Worm (Caenorhabditis elegans): Measurements from ENCODE around the gene gmeb-3.

Gene gmeb-3

ce11 chrIII:3735509-3736255 lies 32.6 kb upstream of the gmeb-3 start:
- TF ChIP-seq ceh-88 (GFP tag; IDR thresholded peaks at IDR 0.05) (no peak), efl-1 (optimal IDR thresholded peaks at IDR 0.05) (peak; percentile 43 to 58), efl-1 (GFP tag; optimal IDR thresholded peaks at IDR 0.05 in 1 of 2) (peak in 1 of 2 experiments; percentile 75), sptf-1 (tag; optimal IDR thresholded peaks at IDR 0.05) (no peak), rnt-1 (tag; optimal IDR thresholded peaks at IDR 0.05) (peak; percentile 43), nhr-20 (tag; optimal IDR thresholded peaks at IDR 0.05) (peak; percentile 4), mep-1 (tag; optimal IDR thresholded peaks at IDR 0.05) (no peak), nhr-71 (tag; optimal IDR thresholded peaks at IDR 0.05) (peak; percentile 58), blmp-1 (tag; optimal IDR thresholded peaks at IDR 0.05) (peak; percentile 27), ceh-8 (GFP tag; optimal IDR thresholded peaks at IDR 0.05) (peak; percentile 11), nhr-19 (GFP tag; conservative IDR thresholded peaks at IDR 0.05) (peak; percentile 32), unc-98 (GFP tag; IDR thresholded peaks at IDR 0.05) (no peak), alr-1 (tag; optimal IDR thresholded peaks at IDR 0.05; ENCODE audit: borderline replicate concordance) (no peak), dpl-1 (GFP tag; optimal IDR thresholded peaks at IDR 0.05) (peak in 1 of 3 experiments; percentile 39), fkh-8 (tag; optimal IDR thresholded peaks at IDR 0.05) (peak; percentile 33), egl-27 (tag; optimal IDR thresholded peaks at IDR 0.05) (no peak), skn-1 (tag; optimal IDR thresholded peaks at IDR 0.05) (no peak), unc-130 (tag; optimal IDR thresholded peaks at IDR 0.05) (peak; percentile 1), hpl-2 (GFP tag; optimal IDR thresholded peaks at IDR 0.05) (no peak), xbp-1 (tag; optimal IDR thresholded peaks at IDR 0.05) (peak; percentile 18), snu-23 (GFP tag; optimal IDR thresholded peaks at IDR 0.05) (peak; percentile 35), ceh-63 (GFP tag; optimal IDR thresholded peaks at IDR 0.05) (no peak), nhr-85 (tag) (peak; percentile 55), nhr-90 (tag; optimal IDR thresholded peaks at IDR 0.05; ENCODE audit: poor library complexity) (no peak), lin-14 (GFP tag; optimal IDR thresholded peaks at IDR 0.05) (peak; percentile 76), ama-1 (optimal IDR thresholded peaks at IDR 0.05) (peak; percentile 74)

DNA sequence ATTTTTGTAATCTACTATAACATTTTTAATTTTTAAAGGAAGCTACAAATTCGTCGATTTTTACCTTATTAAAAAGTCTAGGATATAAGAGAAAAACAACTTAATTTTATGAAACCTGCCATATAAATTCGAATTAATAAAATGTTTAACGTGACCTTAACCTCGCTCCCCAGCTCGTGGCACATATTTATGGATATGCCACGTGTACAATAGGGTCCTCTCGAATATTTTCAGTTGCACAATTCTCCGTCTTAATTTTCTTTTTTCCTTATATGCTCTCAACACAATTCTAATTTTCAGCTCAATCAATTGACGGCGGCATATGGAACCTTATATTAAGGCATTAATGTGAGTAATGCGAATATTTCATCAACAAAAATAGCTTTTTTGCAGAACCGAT lies 32.0 kb upstream of the gmeb-3 start, which contains the start of gene F34D10.4:
TSS of gene F34D10.4 (plus strand) at position 301 of the 400 bp plus-strand sequence.
- TF ChIP-seq mef-2 (tag; optimal IDR thresholded peaks at IDR 0.05) (no peak), jun-1 (tag; optimal IDR thresholded peaks at IDR 0.05) (no peak), hpl-2 (GFP tag; optimal IDR thresholded peaks at IDR 0.05) (peak; percentile 30), irx-1 (tag; optimal IDR thresholded peaks at IDR 0.05) (no peak)

DNA sequence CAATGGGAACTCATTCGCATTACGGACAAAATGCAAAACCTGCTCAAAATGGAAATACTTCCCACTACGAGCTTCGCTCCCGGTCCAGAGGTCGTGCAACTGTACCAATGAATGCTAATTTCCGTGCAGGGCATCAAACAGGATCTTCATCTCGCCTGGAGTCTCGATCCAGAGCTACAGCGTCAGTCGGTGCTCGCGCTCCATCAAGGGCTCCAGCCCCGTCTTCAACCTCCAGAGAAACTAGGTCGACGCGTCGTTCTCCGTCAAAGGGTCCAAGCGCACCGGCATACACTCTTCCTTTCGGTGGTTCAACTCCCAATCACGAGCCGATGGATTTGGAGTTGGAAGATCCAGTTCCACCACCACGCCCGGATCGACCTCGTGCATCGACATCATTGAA lies 30.6 kb upstream of the gmeb-3 start:
- TF ChIP-seq nhr-20 (tag; optimal IDR thresholded peaks at IDR 0.05) (no peak), efl-1 (optimal IDR thresholded peaks at IDR 0.05) (no peak), efl-1 (GFP tag; optimal IDR thresholded peaks at IDR 0.05 in 1 of 2) (peak in 1 of 2 experiments; percentile 35)

- no peak for TF ChIP-seq mep-1 (tag; optimal IDR thresholded peaks at IDR 0.05)
- TF ChIP-seq tlp-1 (tag; optimal IDR thresholded peaks at IDR 0.05), result no peak
- TF ChIP-seq fkh-8 (tag; optimal IDR thresholded peaks at IDR 0.05), result no peak
- TF ChIP-seq nhr-12 (tag; optimal IDR thresholded peaks at IDR 0.05), result no peak
- TF ChIP-seq aha-1 (tag; optimal IDR thresholded peaks at IDR 0.05), result no peak
- no peak for TF ChIP-seq snpc-4 (tag; optimal IDR thresholded peaks at IDR 0.05)
- no peak for TF ChIP-seq Y116A8C.19 (tag; optimal IDR thresholded peaks at IDR 0.05; ENCODE audit: borderline replicate concordance)
- no peak for TF ChIP-seq C16A3.4 (tag; optimal IDR thresholded peaks at IDR 0.05)
- TF ChIP-seq rnt-1 (tag; optimal IDR thresholded peaks at IDR 0.05), result no peak
- no peak for TF ChIP-seq skn-1 (tag; optimal IDR thresholded peaks at IDR 0.05)
- TF ChIP-seq fos-1 (tag; optimal IDR thresholded peaks at IDR 0.05), result no peak
- TF ChIP-seq tbx-2 (tag; optimal IDR thresholded peaks at IDR 0.05), result no peak
- TF ChIP-seq elt-3 (tag; optimal IDR thresholded peaks at IDR 0.05), result no peak
These were observed 30.0 kb upstream of the gmeb-3 start for ce11 chrIII:3738331-3738730.
